Worm (Caenorhabditis elegans): Measurements from ENCODE around the gene srxa-4.

srxa-4 gene

ce11 chrV:7435376-7436204 is 15.3 kb downstream of the srxa-4 start, which contains the start of the genes ddo-2 and F25E5.8:
TSS of gene ddo-2 (minus strand) at chrV:7435705.
TSS of gene F25E5.8 (plus strand) at chrV:7435930.
- TF ChIP-seq ztf-23 (GFP tag; IDR thresholded peaks at IDR 0.05), result no peak

ce11 chrV:7436509-7436908 is 16.2 kb downstream of the srxa-4 start:
- TF ChIP-seq ztf-23 (GFP tag; IDR thresholded peaks at IDR 0.05) (no peak), ref-1 (GFP tag; conservative IDR thresholded peaks at IDR 0.05) (no peak), ztf-29 (GFP tag; IDR thresholded peaks at IDR 0.05) (no peak), klf-2 (GFP tag; conservative IDR thresholded peaks at IDR 0.05) (no peak), T22C8.4 (GFP tag; IDR thresholded peaks at IDR 0.05) (no peak), tab-1 (GFP tag; IDR thresholded peaks at IDR 0.05) (no peak), flt-1 (GFP tag; IDR thresholded peaks at IDR 0.05) (no peak), cog-1 (tag; optimal IDR thresholded peaks at IDR 0.05) (no peak), med-1 (GFP tag; optimal IDR thresholded peaks at IDR 0.05; ENCODE audit: insufficient read depth) (no peak)

ce11 chrV:7436911-7437310 is 16.6 kb downstream of the srxa-4 start:
- no peak for TF ChIP-seq tab-1 (GFP tag; IDR thresholded peaks at IDR 0.05)

ce11 chrV:7437538-7437937 is 17.3 kb downstream of the srxa-4 start, which contains the start of gene F25E5.9:
TSS of gene F25E5.9 (minus strand) at chrV:7437919.
- TF ChIP-seq ref-1 (GFP tag; conservative IDR thresholded peaks at IDR 0.05) (no peak), cog-1 (tag; optimal IDR thresholded peaks at IDR 0.05) (no peak), ztf-29 (GFP tag; IDR thresholded peaks at IDR 0.05) (no peak), klf-2 (GFP tag; conservative IDR thresholded peaks at IDR 0.05) (no peak), flt-1 (GFP tag; IDR thresholded peaks at IDR 0.05) (no peak), tab-1 (GFP tag; IDR thresholded peaks at IDR 0.05) (no peak), med-1 (GFP tag; optimal IDR thresholded peaks at IDR 0.05; ENCODE audit: insufficient read depth) (no peak), ztf-23 (GFP tag; IDR thresholded peaks at IDR 0.05) (no peak), T22C8.4 (GFP tag; IDR thresholded peaks at IDR 0.05) (no peak)

- TF ChIP-seq ztf-23 (GFP tag; IDR thresholded peaks at IDR 0.05), result no peak
- TF ChIP-seq T22C8.4 (GFP tag; IDR thresholded peaks at IDR 0.05), result no peak
- no peak for TF ChIP-seq klf-2 (GFP tag; conservative IDR thresholded peaks at IDR 0.05)
- no peak for TF ChIP-seq med-1 (GFP tag; optimal IDR thresholded peaks at IDR 0.05; ENCODE audit: insufficient read depth)
- TF ChIP-seq flt-1 (GFP tag; IDR thresholded peaks at IDR 0.05), result no peak
- TF ChIP-seq ref-1 (GFP tag; conservative IDR thresholded peaks at IDR 0.05), result no peak
- TF ChIP-seq ztf-29 (GFP tag; IDR thresholded peaks at IDR 0.05), result no peak
- no peak for TF ChIP-seq tab-1 (GFP tag; IDR thresholded peaks at IDR 0.05)
- TF ChIP-seq cog-1 (tag; optimal IDR thresholded peaks at IDR 0.05), result no peak
These were observed 17.7 kb downstream of the srxa-4 start, which contains the start of gene F25E5.16 for ce11 chrV:7437985-7438384. TSS of gene F25E5.16 (plus strand) at chrV:7438285.

ce11 chrV:7439807-7440206 is 19.5 kb downstream of the srxa-4 start, which contains the start of gene try-13:
TSS of gene try-13 (plus strand) at chrV:7440107.
- TF ChIP-seq tab-1 (GFP tag; IDR thresholded peaks at IDR 0.05), result no peak
- no peak for TF ChIP-seq ref-1 (GFP tag; conservative IDR thresholded peaks at IDR 0.05)
- no peak for TF ChIP-seq med-1 (GFP tag; optimal IDR thresholded peaks at IDR 0.05; ENCODE audit: insufficient read depth)
- no peak for TF ChIP-seq flt-1 (GFP tag; IDR thresholded peaks at IDR 0.05)
- no peak for TF ChIP-seq ztf-23 (GFP tag; IDR thresholded peaks at IDR 0.05)
- TF ChIP-seq ztf-29 (GFP tag; IDR thresholded peaks at IDR 0.05), result no peak
- TF ChIP-seq cog-1 (tag; optimal IDR thresholded peaks at IDR 0.05), result no peak
- no peak for TF ChIP-seq klf-2 (GFP tag; conservative IDR thresholded peaks at IDR 0.05)
- no peak for TF ChIP-seq T22C8.4 (GFP tag; IDR thresholded peaks at IDR 0.05)

- TF ChIP-seq klf-2 (GFP tag; conservative IDR thresholded peaks at IDR 0.05) (peak; percentile 79), ztf-23 (GFP tag; IDR thresholded peaks at IDR 0.05) (peak; percentile 79; the same call in 1 of the 2 replicates), ref-1 (GFP tag; conservative IDR thresholded peaks at IDR 0.05) (peak; percentile 46; the same call in 1 of the 2 replicates), flt-1 (GFP tag; IDR thresholded peaks at IDR 0.05) (0 out of 2 replicates have a peak, but pooled peaks have one; percentile 27), ztf-29 (GFP tag; IDR thresholded peaks at IDR 0.05) (peak; percentile 39; the same call in 1 of the 2 replicates)
These were observed 23.2 kb downstream of the srxa-4 start for ce11 chrV:7443480-7443879.

- TF ChIP-seq tab-1 (GFP tag; IDR thresholded peaks at IDR 0.05), result 0 out of 2 replicates have a peak, but pooled peaks have one; percentile 40
These were observed 24.1 kb downstream of the srxa-4 start, which contains the start of gene nhr-141 for ce11 chrV:7444331-7444730. TSS of gene nhr-141 (plus strand) at chrV:7444661.

- TF ChIP-seq klf-2 (GFP tag; conservative IDR thresholded peaks at IDR 0.05) (no peak), ref-1 (GFP tag; conservative IDR thresholded peaks at IDR 0.05) (no peak), ztf-23 (GFP tag; IDR thresholded peaks at IDR 0.05) (no peak), T22C8.4 (GFP tag; IDR thresholded peaks at IDR 0.05) (no peak), ztf-29 (GFP tag; IDR thresholded peaks at IDR 0.05) (no peak), flt-1 (GFP tag; IDR thresholded peaks at IDR 0.05) (no peak), cog-1 (tag; optimal IDR thresholded peaks at IDR 0.05) (no peak), med-1 (GFP tag; optimal IDR thresholded peaks at IDR 0.05; ENCODE audit: insufficient read depth) (no peak), tab-1 (GFP tag; IDR thresholded peaks at IDR 0.05) (no peak)
These were observed 26.7 kb downstream of the srxa-4 start, which contains the start of gene F25E5.5 for ce11 chrV:7446965-7447364. TSS of gene F25E5.5 (plus strand) at chrV:7447265.

ce11 chrV:7449303-7449827 is 29.1 kb downstream of the srxa-4 start, which contains the start of gene try-12:
TSS of gene try-12 (plus strand) at chrV:7449353.
- TF ChIP-seq ztf-29 (GFP tag; IDR thresholded peaks at IDR 0.05) (no peak), flt-1 (GFP tag; IDR thresholded peaks at IDR 0.05) (no peak), T22C8.4 (GFP tag; IDR thresholded peaks at IDR 0.05) (no peak), klf-2 (GFP tag; conservative IDR thresholded peaks at IDR 0.05) (no peak), cog-1 (tag; optimal IDR thresholded peaks at IDR 0.05) (no peak), tab-1 (GFP tag; IDR thresholded peaks at IDR 0.05) (no peak), ref-1 (GFP tag; conservative IDR thresholded peaks at IDR 0.05) (no peak), ztf-23 (GFP tag; IDR thresholded peaks at IDR 0.05) (no peak), med-1 (GFP tag; optimal IDR thresholded peaks at IDR 0.05; ENCODE audit: insufficient read depth) (no peak)

All from whole organism, midembryonic.